Fruit fly (Drosophila melanogaster): Measurements from ENCODE around the gene Fer1.
A peak's percentile ranks its signal among the peaks of the same experiment; 100 is the strongest.

Gene Fer1

DNA sequence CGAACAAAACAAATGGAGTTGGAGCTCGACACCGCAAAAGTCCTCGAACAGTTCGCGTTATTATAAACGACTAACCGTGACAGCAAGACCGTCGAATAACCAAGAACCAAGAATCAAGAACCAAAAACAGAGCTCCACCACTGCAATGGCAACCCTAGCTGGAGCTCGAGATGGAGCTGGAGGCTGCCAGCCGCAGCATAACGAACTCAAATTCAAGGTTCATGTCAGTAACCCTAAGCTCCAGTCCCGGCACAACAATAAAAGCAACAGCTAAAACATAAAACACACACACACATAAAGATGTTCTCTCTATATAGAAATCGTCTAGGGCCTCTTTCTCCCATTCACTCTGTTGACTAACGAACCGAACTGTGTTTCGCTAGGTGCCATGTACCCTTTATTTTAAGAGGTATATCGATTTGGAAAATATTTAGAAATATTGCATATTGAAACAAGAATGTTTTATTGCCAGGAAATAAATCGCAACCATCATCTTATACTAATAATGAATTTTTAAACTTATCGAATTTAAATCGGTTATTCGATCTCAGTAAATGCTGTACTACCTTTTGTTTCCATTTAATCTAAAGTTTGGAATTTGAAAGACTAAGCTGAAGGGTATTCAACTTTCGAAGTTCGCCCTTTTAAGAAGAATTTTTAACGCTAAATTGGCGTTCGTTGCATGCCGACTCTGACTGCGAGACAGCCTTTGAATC lies 35.5 kb downstream of the Fer1 start:
- TF ChIP-seq CG8478 (optimal IDR thresholded peaks at IDR 0.05) (no peak), EcR (GFP tag; optimal IDR thresholded peaks at IDR 0.05) (peak in 1 of 2 experiments; percentile 67)

DNA sequence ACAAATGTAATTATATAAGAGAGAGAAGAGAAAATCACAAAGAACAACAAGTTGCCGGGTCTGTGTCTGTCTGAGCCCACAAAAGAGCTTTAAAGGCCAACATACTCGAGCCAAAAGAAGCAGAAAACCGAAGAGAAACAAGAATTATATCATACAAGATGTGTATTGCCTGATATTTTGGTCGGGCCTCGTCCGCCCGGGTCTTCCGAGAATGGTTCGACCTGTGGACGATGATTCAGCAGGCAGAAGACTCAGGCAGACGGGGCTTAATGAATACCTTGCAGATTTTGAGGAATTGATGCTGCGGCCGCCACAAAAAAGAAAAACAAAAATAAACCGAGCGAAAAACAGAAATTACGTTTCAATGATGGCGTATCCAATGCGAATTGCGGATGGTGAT lies 37.0 kb downstream of the Fer1 start:
- TF ChIP-seq pan (optimal IDR thresholded peaks at IDR 0.05), result no peak
- TF ChIP-seq EcR (GFP tag; optimal IDR thresholded peaks at IDR 0.05), result no peak
- TF ChIP-seq usp (GFP tag; optimal IDR thresholded peaks at IDR 0.05), result no peak
- no peak for TF ChIP-seq psq (optimal IDR thresholded peaks at IDR 0.05)
- no peak for TF ChIP-seq Dll (optimal IDR thresholded peaks at IDR 0.05)

DNA sequence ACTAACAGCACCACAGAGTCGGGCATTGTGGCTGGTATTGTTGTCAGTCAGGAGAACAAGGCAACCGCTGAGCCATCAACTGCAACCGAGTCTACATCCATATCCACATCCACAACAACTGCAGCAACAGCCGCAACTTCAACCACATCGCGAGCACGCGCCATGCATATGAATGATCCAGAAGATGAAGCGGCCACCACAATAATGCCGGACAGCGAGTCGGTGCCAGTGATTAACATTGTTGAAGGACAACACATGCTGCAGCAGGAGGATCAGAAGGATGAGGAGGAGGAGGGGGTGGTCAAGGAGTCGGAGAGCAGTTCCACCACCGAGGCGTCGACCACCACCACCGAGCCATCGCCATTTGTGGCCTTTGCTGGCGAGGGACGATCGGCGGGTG lies 38.7 kb downstream of the Fer1 start:
- no peak for TF ChIP-seq pan (optimal IDR thresholded peaks at IDR 0.05)
- TF ChIP-seq usp (GFP tag; optimal IDR thresholded peaks at IDR 0.05), result no peak
- no peak for TF ChIP-seq CG8478 (optimal IDR thresholded peaks at IDR 0.05)
- no peak for TF ChIP-seq EcR (GFP tag; optimal IDR thresholded peaks at IDR 0.05)
- no peak for TF ChIP-seq psq (optimal IDR thresholded peaks at IDR 0.05)
- no peak for TF ChIP-seq Dll (optimal IDR thresholded peaks at IDR 0.05)

DNA sequence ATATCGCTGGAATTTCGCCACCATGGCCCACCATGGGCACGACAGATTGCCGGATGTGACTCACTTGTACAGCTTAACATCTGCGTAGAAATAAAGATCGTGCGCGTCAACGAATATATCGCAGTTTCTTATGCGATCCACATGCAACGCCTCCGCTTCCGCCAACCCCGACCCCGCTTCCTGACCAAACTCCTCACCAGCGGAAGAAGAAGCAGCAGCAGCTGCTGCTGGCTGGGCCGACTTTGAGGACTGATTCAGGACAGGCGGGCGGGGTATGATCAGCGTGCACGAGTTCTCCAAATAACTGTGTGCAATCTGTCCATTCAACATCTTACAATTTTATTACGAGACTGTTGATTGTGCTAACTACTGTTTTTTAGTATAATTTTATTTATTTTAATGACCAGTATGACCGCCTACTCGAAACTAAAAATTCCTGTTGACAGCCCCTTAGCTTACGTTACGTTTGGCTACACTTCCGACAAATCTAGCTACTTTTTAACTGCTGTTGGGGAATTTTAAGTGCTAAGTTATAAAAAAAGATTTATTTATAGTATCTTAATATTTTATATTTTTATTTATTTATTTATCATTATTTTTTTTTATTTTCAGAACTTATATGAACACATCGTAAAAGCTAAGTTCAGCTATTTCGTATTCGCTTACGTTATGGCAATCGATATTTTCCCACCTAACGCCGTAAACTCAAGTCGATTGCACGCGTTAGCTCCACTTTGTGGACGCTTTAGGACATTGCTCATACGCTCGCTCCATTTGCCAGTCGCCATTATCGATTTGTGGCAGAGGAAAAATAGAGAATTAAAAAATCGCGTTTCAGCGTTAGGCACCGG lies 50.5 kb downstream of the Fer1 start, which contains the start of the genes CG10055 and lap:
Gene CG10055, minus strand, starts transcription at position 432 of the 851 bp plus-strand sequence.
Gene lap, plus strand, starts transcription at position 753 of the 851 bp plus-strand sequence.
- TF ChIP-seq psq (optimal IDR thresholded peaks at IDR 0.05) (no peak), Dll (optimal IDR thresholded peaks at IDR 0.05) (no peak), pan (optimal IDR thresholded peaks at IDR 0.05) (no peak), usp (GFP tag; optimal IDR thresholded peaks at IDR 0.05) (no peak), EcR (GFP tag; optimal IDR thresholded peaks at IDR 0.05) (no peak), CG8478 (optimal IDR thresholded peaks at IDR 0.05) (no peak)

DNA sequence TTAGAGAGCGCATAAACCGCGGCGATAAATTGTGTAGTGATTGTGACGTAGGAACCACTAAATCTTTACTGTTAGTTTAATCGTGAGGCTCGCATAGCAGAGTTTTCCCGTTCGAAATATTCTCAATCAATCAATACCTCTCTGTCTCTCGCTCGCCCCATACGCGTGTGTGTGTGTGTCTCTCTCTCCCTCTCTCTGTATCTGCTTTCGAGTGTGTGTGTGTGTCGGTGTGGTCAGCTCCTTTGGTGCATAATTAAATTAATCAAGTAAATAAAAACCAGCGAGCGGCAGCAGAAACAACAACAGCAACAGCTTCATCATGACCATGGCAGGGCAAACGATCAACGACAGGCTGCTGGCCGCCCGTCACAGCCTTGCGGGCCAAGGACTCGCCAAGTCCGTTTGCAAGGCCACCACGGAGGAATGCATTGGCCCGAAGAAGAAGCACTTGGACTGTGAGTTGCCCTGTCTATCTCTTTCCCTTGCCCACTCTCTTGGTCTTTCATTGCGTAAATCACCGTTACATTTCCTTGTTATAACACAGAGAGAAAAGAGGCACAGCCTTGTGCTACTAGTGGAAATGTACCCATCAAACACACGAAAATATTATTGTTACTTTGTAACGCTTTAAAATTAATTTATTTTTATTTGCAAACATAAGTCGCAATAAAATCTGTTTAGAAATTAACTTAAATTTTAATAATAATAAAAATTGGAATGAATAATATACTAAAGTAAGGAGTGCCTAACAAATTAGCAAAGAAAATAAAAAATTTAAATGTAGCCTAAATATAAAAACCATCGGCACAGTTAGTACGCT lies 51.3 kb downstream of the Fer1 start:
- TF ChIP-seq EcR (GFP tag; optimal IDR thresholded peaks at IDR 0.05) (no peak), psq (optimal IDR thresholded peaks at IDR 0.05) (no peak), pan (optimal IDR thresholded peaks at IDR 0.05) (no peak), usp (GFP tag; optimal IDR thresholded peaks at IDR 0.05) (no peak), Dll (optimal IDR thresholded peaks at IDR 0.05) (no peak), CG8478 (optimal IDR thresholded peaks at IDR 0.05) (no peak)

DNA sequence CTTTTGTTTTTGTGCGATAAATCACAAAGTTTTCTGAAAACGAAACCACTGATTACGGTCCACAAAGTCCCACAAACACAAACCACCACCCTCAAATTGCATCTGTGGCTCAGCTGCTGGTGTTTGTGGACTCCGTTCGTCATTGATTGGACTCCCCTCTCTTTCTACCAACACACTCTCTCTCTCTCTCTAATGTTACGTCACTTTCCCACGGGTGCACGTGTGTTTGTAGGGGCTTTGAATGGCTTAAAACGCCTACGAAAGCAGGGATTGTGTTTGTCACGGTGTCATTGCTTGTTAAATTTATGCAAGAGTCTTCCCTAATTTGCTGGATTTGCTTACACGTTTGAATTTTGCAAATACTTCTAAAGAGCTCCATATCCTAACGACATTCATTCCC lies 52.0 kb downstream of the Fer1 start:
- no peak for TF ChIP-seq psq (optimal IDR thresholded peaks at IDR 0.05)
- TF ChIP-seq Dll (optimal IDR thresholded peaks at IDR 0.05), result no peak
- no peak for TF ChIP-seq EcR (GFP tag; optimal IDR thresholded peaks at IDR 0.05)
- no peak for TF ChIP-seq pan (optimal IDR thresholded peaks at IDR 0.05)
- TF ChIP-seq usp (GFP tag; optimal IDR thresholded peaks at IDR 0.05), result no peak
- no peak for TF ChIP-seq CG8478 (optimal IDR thresholded peaks at IDR 0.05)

dm6 chr3R:7188697-7189096 lies 52.7 kb downstream of the Fer1 start:
- no peak for TF ChIP-seq Dll (optimal IDR thresholded peaks at IDR 0.05)
- no peak for TF ChIP-seq EcR (GFP tag; optimal IDR thresholded peaks at IDR 0.05)
- no peak for TF ChIP-seq CG8478 (optimal IDR thresholded peaks at IDR 0.05)
